Fruit fly (Drosophila melanogaster): Measurements from ENCODE around the gene Hinfp.

Hinfp gene

dm6 chrX:597057-597456 lies 28.3 kb upstream of the Hinfp start:
- no peak for TF ChIP-seq Sp1 (GFP tag; optimal IDR thresholded peaks at IDR 0.05)
- no peak for TF ChIP-seq lola (GFP tag; optimal IDR thresholded peaks at IDR 0.05)
- no peak for TF ChIP-seq Hr83 (GFP tag; optimal IDR thresholded peaks at IDR 0.05; ENCODE audit: poor library complexity, severe bottlenecking)
- TF ChIP-seq sv (GFP tag; optimal IDR thresholded peaks at IDR 0.05), result no peak
- TF ChIP-seq tai (GFP tag; optimal IDR thresholded peaks at IDR 0.05), result no peak
- no peak for TF ChIP-seq psq (GFP tag; optimal IDR thresholded peaks at IDR 0.05)
- no peak for TF ChIP-seq CG32264 (GFP tag; optimal IDR thresholded peaks at IDR 0.05)
- TF ChIP-seq dsf (GFP tag; optimal IDR thresholded peaks at IDR 0.05; ENCODE audit: borderline replicate concordance), result no peak
- no peak for TF ChIP-seq Dif (GFP tag; optimal IDR thresholded peaks at IDR 0.05; ENCODE audit: partially characterized antibody)
- TF ChIP-seq CrebA (GFP tag; optimal IDR thresholded peaks at IDR 0.05; ENCODE audit: borderline replicate concordance), result no peak
- TF ChIP-seq h (GFP tag; optimal IDR thresholded peaks at IDR 0.05), result no peak

- no peak for TF ChIP-seq dsf (GFP tag; optimal IDR thresholded peaks at IDR 0.05; ENCODE audit: borderline replicate concordance)
- peak; percentile 12 for TF ChIP-seq rgr (GFP tag; optimal IDR thresholded peaks at IDR 0.05)
- TF ChIP-seq Abd-B (GFP tag; optimal IDR thresholded peaks at IDR 0.05), result no peak
Observed at dm6 chrX:598322-599057, 26.9 kb upstream of the Hinfp start.

- TF ChIP-seq jim (GFP tag; optimal IDR thresholded peaks at IDR 0.05) (no peak), Hr78 (GFP tag; optimal IDR thresholded peaks at IDR 0.05) (no peak), h (GFP tag; optimal IDR thresholded peaks at IDR 0.05) (peak; percentile 21), dsf (GFP tag; optimal IDR thresholded peaks at IDR 0.05; ENCODE audit: borderline replicate concordance) (no peak), CG32264 (GFP tag; optimal IDR thresholded peaks at IDR 0.05) (no peak), psq (GFP tag; optimal IDR thresholded peaks at IDR 0.05) (no peak), ey (GFP tag; optimal IDR thresholded peaks at IDR 0.05) (no peak), woc (GFP tag; optimal IDR thresholded peaks at IDR 0.05) (no peak), CrebA (GFP tag; optimal IDR thresholded peaks at IDR 0.05; ENCODE audit: borderline replicate concordance) (no peak), foxo (GFP tag; optimal IDR thresholded peaks at IDR 0.05) (no peak), Rel (GFP tag; optimal IDR thresholded peaks at IDR 0.05) (no peak), Rel (tag; optimal IDR thresholded peaks at IDR 0.05) (peak; percentile 22), Hnf4 (GFP tag; optimal IDR thresholded peaks at IDR 0.05) (peak; percentile 21), Vsx2 (GFP tag; optimal IDR thresholded peaks at IDR 0.05; ENCODE audit: partially characterized antibody) (no peak), rgr (GFP tag; optimal IDR thresholded peaks at IDR 0.05) (no peak), N (GFP tag; optimal IDR thresholded peaks at IDR 0.05) (no peak), pan (optimal IDR thresholded peaks at IDR 0.05) (no peak), tai (GFP tag; optimal IDR thresholded peaks at IDR 0.05) (no peak), fru (GFP tag; optimal IDR thresholded peaks at IDR 0.05) (peak; percentile 14), dl (GFP tag; optimal IDR thresholded peaks at IDR 0.05; ENCODE audit: insufficient read depth in 1 of 2, partially characterized antibody in 2 of 2) (no peak), brk (GFP tag; optimal IDR thresholded peaks at IDR 0.05) (no peak), Dif (GFP tag; optimal IDR thresholded peaks at IDR 0.05; ENCODE audit: partially characterized antibody) (no peak), sv (GFP tag; optimal IDR thresholded peaks at IDR 0.05) (no peak), OdsH (GFP tag; optimal IDR thresholded peaks at IDR 0.05) (no peak), Jra (GFP tag; optimal IDR thresholded peaks at IDR 0.05) (peak; percentile 18), Myc (optimal IDR thresholded peaks at IDR 0.05) (no peak), CG9705 (GFP tag; optimal IDR thresholded peaks at IDR 0.05) (no peak), GATAd (GFP tag; optimal IDR thresholded peaks at IDR 0.05) (no peak), dmrt93B (GFP tag; optimal IDR thresholded peaks at IDR 0.05) (no peak), lola (GFP tag; optimal IDR thresholded peaks at IDR 0.05) (no peak), Sp1 (GFP tag; optimal IDR thresholded peaks at IDR 0.05) (no peak), Dfd (GFP tag; optimal IDR thresholded peaks at IDR 0.05) (no peak), br (GFP tag; optimal IDR thresholded peaks at IDR 0.05) (no peak), Mio (GFP tag; optimal IDR thresholded peaks at IDR 0.05) (no peak)
Observed at dm6 chrX:599727-600126, 25.6 kb upstream of the Hinfp start.
